Fruit fly (Drosophila melanogaster) whole organism, embryonic: ENCODE results near the gene Nepl3.

Source experiments
- CG11093 ChIP-seq: fragments of 200-800 bp; sonication (Bioruptor generic); IDR thresholded peaks from 3 replicates; pipeline ENCODE4 v1.3.6; 2022; ENCODE audit warnings: missing biosample characterization, missing genetic modification characterization
- CG12104 ChIP-seq: fragments of 200-800 bp; sonication (Bioruptor generic); optimal IDR thresholded peaks from 3 replicates; lab custom pipeline; 2016; ENCODE audit warnings: missing biosample characterization, missing genetic modification characterization
- CG13424 ChIP-seq: fragments of 200-800 bp; sonication (Bioruptor generic); optimal IDR thresholded peaks from 2 replicates; lab custom pipeline; 2019; ENCODE audit warnings: missing biosample characterization, mild to moderate bottlenecking, missing genetic modification characterization, moderate library complexity
- CG16863 ChIP-seq: fragments of 200-800 bp; sonication (Bioruptor generic); optimal IDR thresholded peaks from 3 replicates; lab custom pipeline; 2016; ENCODE audit warnings: missing biosample characterization, missing genetic modification characterization
- CG32772 ChIP-seq: fragments of 200-800 bp; sonication (Bioruptor generic); IDR thresholded peaks from 2 replicates; pipeline ENCODE4 v1.3.6; 2022; ENCODE audit warnings: missing biosample characterization, missing genetic modification characterization
- ase ChIP-seq: fragments of 200-800 bp; sonication (Bioruptor generic); IDR thresholded peaks from 3 replicates; pipeline ENCODE4 v1.3.6; 2022; ENCODE audit warnings: missing biosample characterization, missing genetic modification characterization
- btn ChIP-seq: fragments of 200-800 bp; sonication (Bioruptor generic); optimal IDR thresholded peaks from 2 replicates; lab custom pipeline; 2016; ENCODE audit warnings: missing biosample characterization, missing genetic modification characterization
- ftz-f1 ChIP-seq: fragments of 200-800 bp; sonication (Bioruptor generic); optimal IDR thresholded peaks from 2 replicates; lab custom pipeline; 2016; ENCODE audit warnings: missing biosample characterization, missing genetic modification characterization
- otp ChIP-seq: fragments of 200-800 bp; sonication (Bioruptor generic); IDR thresholded peaks from 3 replicates; pipeline ENCODE4, ENCODE4 v1.3.6; 2022; ENCODE audit warnings: missing biosample characterization, missing genetic modification characterization
- scrt ChIP-seq: fragments of 200-800 bp; sonication (Bioruptor generic); optimal IDR thresholded peaks from 2 replicates; lab custom pipeline; 2018; ENCODE audit warnings: missing biosample characterization, mild to moderate bottlenecking, missing genetic modification characterization, moderate library complexity
- trh ChIP-seq: fragments of 200-800 bp; sonication (Bioruptor generic); optimal IDR thresholded peaks from 2 replicates; lab custom pipeline; 2016; ENCODE audit warnings: missing biosample characterization, missing genetic modification characterization
- tup ChIP-seq: fragments of 200-800 bp; sonication (Bioruptor generic); optimal IDR thresholded peaks from 2 replicates; lab custom pipeline; 2016; ENCODE audit warnings: missing biosample characterization, mild to moderate bottlenecking, missing genetic modification characterization, moderate library complexity
- unc-4 ChIP-seq: fragments of 200-800 bp; sonication (Bioruptor generic); IDR thresholded peaks from 2 replicates; pipeline ENCODE4 v1.3.6; 2022; ENCODE audit warnings: missing biosample characterization, missing genetic modification characterization; ENCODE audit not compliant: partially characterized antibody

DNA sequence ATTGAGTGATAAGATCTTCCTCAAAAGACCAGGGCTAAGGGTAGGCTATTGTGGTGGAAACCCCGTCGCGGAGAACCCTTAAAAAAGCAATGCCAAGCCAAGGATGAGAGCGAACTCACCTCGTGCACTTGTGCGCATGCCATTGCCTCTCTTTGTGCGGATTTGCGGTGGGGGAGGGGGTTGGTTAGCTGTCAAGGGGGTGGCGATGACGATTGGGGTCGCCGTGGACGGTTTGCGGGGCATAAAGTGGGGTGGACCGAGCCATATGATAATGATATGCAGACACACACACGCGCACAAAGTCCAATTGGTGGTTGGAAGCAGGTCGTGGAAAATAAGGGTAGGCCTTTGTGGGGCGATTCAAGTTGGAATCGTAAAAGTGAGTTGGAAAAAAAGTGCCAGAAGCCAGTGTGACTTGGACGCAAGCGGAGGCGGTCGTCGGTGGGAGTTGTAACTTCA, 20.6 kb downstream of the Nepl3 start, which contains the start of the genes CG14042 and SP555:
- TF ChIP-seq scrt (GFP tag; lab: Kevin White, UChicago), result no peak
- no peak for TF ChIP-seq tup (GFP tag; lab: Kevin White, UChicago)
- TF ChIP-seq ase (GFP tag; lab: Robert Waterston, UW), result no peak
- TF ChIP-seq ftz-f1, result no peak
- TF ChIP-seq CG11093 (GFP tag; lab: Robert Waterston, UW), result no peak
- TF ChIP-seq CG32772 (GFP tag; lab: Robert Waterston, UW), result no peak
- no peak for TF ChIP-seq CG16863 (GFP tag; lab: Kevin White, UChicago)
- no peak for TF ChIP-seq unc-4 (GFP tag; lab: Robert Waterston, UW)
- no peak for TF ChIP-seq trh
- TF ChIP-seq btn (GFP tag; lab: Kevin White, UChicago), result no peak
- TF ChIP-seq CG13424 (tag; lab: Kevin White, UChicago), result no peak
- no peak for TF ChIP-seq CG12104 (GFP tag; lab: Kevin White, UChicago)
- no peak for TF ChIP-seq otp
